Worm (Caenorhabditis elegans): Measurements from ENCODE around the gene sri-70.

- no peak for TF ChIP-seq lin-13 (GFP tag; optimal IDR thresholded peaks at IDR 0.05)
- no peak for TF ChIP-seq nhr-25 (tag; optimal IDR thresholded peaks at IDR 0.05)
- TF ChIP-seq nhr-11 (tag; optimal IDR thresholded peaks at IDR 0.05), result no peak
- TF ChIP-seq zag-1 (tag; optimal IDR thresholded peaks at IDR 0.05), result no peak
- TF ChIP-seq elt-1 (tag; optimal IDR thresholded peaks at IDR 0.05), result no peak
- TF ChIP-seq egl-27 (tag; optimal IDR thresholded peaks at IDR 0.05), result no peak
- no peak for TF ChIP-seq nhr-237 (tag; optimal IDR thresholded peaks at IDR 0.05)
- TF ChIP-seq R02D3.7 (tag; optimal IDR thresholded peaks at IDR 0.05), result no peak
- TF ChIP-seq nhr-129 (tag; optimal IDR thresholded peaks at IDR 0.05), result no peak
- TF ChIP-seq fos-1 (tag; optimal IDR thresholded peaks at IDR 0.05), result no peak
- no peak for TF ChIP-seq unc-62 (GFP tag; optimal IDR thresholded peaks at IDR 0.05)
- no peak for TF ChIP-seq dmd-4 (tag; optimal IDR thresholded peaks at IDR 0.05)
- no peak for TF ChIP-seq ama-1 (optimal IDR thresholded peaks at IDR 0.05)
- TF ChIP-seq ztf-11 (tag; optimal IDR thresholded peaks at IDR 0.05), result no peak
These were observed 36.5 kb downstream of the sri-70 start for ce11 chrV:17339349-17339748.

Measured in whole organism, L2 larva.